Fruit fly (Drosophila melanogaster) whole organism, embryonic: ENCODE results near the gene CG44303.

ENCODE experiments used
- CG1024 ChIP-seq: fragments of 200-800 bp; sonication (Bioruptor generic); IDR thresholded peaks from 2 replicates; pipeline ENCODE4 v1.3.6; 2022; ENCODE audit warnings: missing biosample characterization, missing genetic modification characterization
- CG10321 ChIP-seq: fragments of 200-800 bp; sonication (Bioruptor generic); IDR thresholded peaks from 2 replicates; pipeline ENCODE4 v1.3.6; 2022; ENCODE audit warnings: missing biosample characterization, missing genetic modification characterization
- CG10366 ChIP-seq: fragments of 200-800 bp; sonication (Bioruptor generic); IDR thresholded peaks from 2 replicates; pipeline ENCODE4 v1.3.6; 2022; ENCODE audit warnings: missing biosample characterization, missing genetic modification characterization
- CG10462 ChIP-seq: fragments of 200-800 bp; sonication (Bioruptor generic); optimal IDR thresholded peaks from 2 replicates; lab custom pipeline; 2016; ENCODE audit warnings: missing biosample characterization, missing genetic modification characterization
- CG11504 ChIP-seq: fragments of 200-800 bp; sonication (Bioruptor generic); optimal IDR thresholded peaks from 3 replicates; lab custom pipeline; 2019; ENCODE audit warnings: missing biosample characterization, mild to moderate bottlenecking, missing genetic modification characterization, moderate library complexity
- CG12104 ChIP-seq: fragments of 200-800 bp; sonication (Bioruptor generic); optimal IDR thresholded peaks from 3 replicates; lab custom pipeline; 2016; ENCODE audit warnings: missing biosample characterization, missing genetic modification characterization
- CG12659 ChIP-seq: fragments of 200-800 bp; sonication (Bioruptor generic); optimal IDR thresholded peaks from 3 replicates; lab custom pipeline; 2017; ENCODE audit warnings: mild to moderate bottlenecking, missing biosample characterization, missing genetic modification reagents, missing genetic modification characterization
- CG13287 ChIP-seq: fragments of 200-800 bp; sonication (Bioruptor generic); IDR thresholded peaks from 2 replicates; pipeline ENCODE4 v1.3.6; 2022; ENCODE audit warnings: missing biosample characterization, missing genetic modification characterization; ENCODE audit not compliant: partially characterized antibody
- CG13894 ChIP-seq: fragments of 200-800 bp; sonication (Bioruptor generic); optimal IDR thresholded peaks from 3 replicates; lab custom pipeline; 2018; ENCODE audit warnings: missing biosample characterization, mild to moderate bottlenecking, missing genetic modification characterization, moderate library complexity
- CG14441 ChIP-seq: fragments of 200-800 bp; sonication (Bioruptor generic); IDR thresholded peaks from 2 replicates; pipeline ENCODE4 v1.3.6; 2022; ENCODE audit warnings: missing biosample characterization, missing genetic modification characterization
- CG15073 ChIP-seq: fragments of 200-800 bp; sonication (Bioruptor generic); optimal IDR thresholded peaks from 2 replicates; lab custom pipeline; 2016; ENCODE audit warnings: missing biosample characterization, missing genetic modification characterization
- CG15479 ChIP-seq: fragments of 200-800 bp; sonication (Bioruptor generic); optimal IDR thresholded peaks from 3 replicates; lab custom pipeline; 2019; ENCODE audit warnings: missing biosample characterization, mild to moderate bottlenecking, missing genetic modification characterization, moderate library complexity
- CG16815 ChIP-seq: fragments of 200-800 bp; sonication (Bioruptor generic); optimal IDR thresholded peaks from 3 replicates; lab custom pipeline; 2017; ENCODE audit warnings: missing biosample characterization, mild to moderate bottlenecking, missing genetic modification characterization
- CG17385 ChIP-seq: fragments of 200-800 bp; sonication (Bioruptor generic); optimal IDR thresholded peaks from 3 replicates; lab custom pipeline; 2018; ENCODE audit warnings: missing biosample characterization, mild to moderate bottlenecking, missing genetic modification characterization
- CG17568 ChIP-seq: fragments of 200-800 bp; sonication (Bioruptor generic); optimal IDR thresholded peaks from 2 replicates; lab custom pipeline; 2018; ENCODE audit warnings: missing biosample characterization, mild to moderate bottlenecking, missing genetic modification characterization, moderate library complexity
- CG31365 ChIP-seq: fragments of 200-800 bp; sonication (Bioruptor generic); optimal IDR thresholded peaks from 2 replicates; lab custom pipeline; 2018; ENCODE audit warnings: missing biosample characterization, mild to moderate bottlenecking, missing genetic modification characterization
- CG32767 ChIP-seq: fragments of 200-800 bp; sonication (Bioruptor generic); IDR thresholded peaks from 2 replicates; pipeline ENCODE4 v1.3.6; 2022; ENCODE audit warnings: missing biosample characterization, missing genetic modification characterization
- CG34422 ChIP-seq: fragments of 200-800 bp; sonication (Bioruptor generic); IDR thresholded peaks from 3 replicates; pipeline ENCODE4 v1.3.6; 2022; ENCODE audit warnings: missing biosample characterization, missing genetic modification characterization
- CG4360 ChIP-seq: fragments of 200-800 bp; sonication (Bioruptor generic); IDR thresholded peaks from 2 replicates; pipeline ENCODE4 v1.3.6; 2022; ENCODE audit warnings: missing biosample characterization, missing genetic modification characterization
- CG5953 ChIP-seq: fragments of 200-800 bp; sonication (Bioruptor generic); IDR thresholded peaks from 2 replicates; pipeline ENCODE4 v1.3.6; 2022; ENCODE audit warnings: missing biosample characterization, missing genetic modification characterization
- CG6175 ChIP-seq: fragments of 200-800 bp; sonication (Bioruptor generic); IDR thresholded peaks from 3 replicates; pipeline ENCODE4 v1.3.6; 2022; ENCODE audit warnings: missing biosample characterization, missing genetic modification characterization
- CG6254 ChIP-seq: fragments of 200-800 bp; sonication (Bioruptor generic); optimal IDR thresholded peaks from 3 replicates; lab custom pipeline; 2017; ENCODE audit warnings: mild to moderate bottlenecking, missing biosample characterization, missing genetic modification reagents, missing genetic modification characterization
- CG7372 ChIP-seq: fragments of 200-800 bp; sonication (Bioruptor generic); IDR thresholded peaks from 2 replicates; pipeline ENCODE4 v1.3.6; 2022; ENCODE audit warnings: missing biosample characterization, missing genetic modification characterization
- CG7963 ChIP-seq: fragments of 200-800 bp; sonication (Bioruptor generic); IDR thresholded peaks from 3 replicates; pipeline ENCODE4 v1.3.6; 2022; ENCODE audit warnings: missing biosample characterization, missing genetic modification characterization; ENCODE audit not compliant: partially characterized antibody
- Dp ChIP-seq: fragments of 200-800 bp; sonication (Bioruptor generic); optimal IDR thresholded peaks from 2 replicates; lab custom pipeline; 2018; ENCODE audit warnings: missing biosample characterization, mild to moderate bottlenecking, missing genetic modification characterization, moderate library complexity
- Elba2 ChIP-seq: fragments of 200-800 bp; sonication (Bioruptor generic); optimal IDR thresholded peaks from 3 replicates; lab custom pipeline; 2016; ENCODE audit warnings: missing biosample characterization, missing genetic modification characterization
- H15 ChIP-seq: fragments of 200-800 bp; sonication (Bioruptor generic); IDR thresholded peaks from 3 replicates; pipeline ENCODE4 v1.3.6; 2022; ENCODE audit warnings: missing biosample characterization, missing genetic modification characterization
- Hey ChIP-seq: fragments of 200-800 bp; sonication (Bioruptor generic); optimal IDR thresholded peaks from 3 replicates; lab custom pipeline; 2018; ENCODE audit warnings: missing biosample characterization, mild to moderate bottlenecking, missing genetic modification characterization
- Mes4 ChIP-seq: fragments of 200-800 bp; sonication (Bioruptor generic); optimal IDR thresholded peaks from 2 replicates; lab custom pipeline; 2016; ENCODE audit warnings: missing biosample characterization, missing genetic modification characterization
- NK7.1 ChIP-seq: fragments of 200-800 bp; sonication (Bioruptor generic); optimal IDR thresholded peaks from 3 replicates; lab custom pipeline; 2016; ENCODE audit warnings: missing biosample characterization, missing genetic modification characterization
- abd-A ChIP-seq: fragments of 200-800 bp; sonication (Bioruptor generic); optimal IDR thresholded peaks from 3 replicates; lab custom pipeline; 2019; ENCODE audit warnings: missing biosample characterization, mild to moderate bottlenecking, missing genetic modification characterization, moderate library complexity
- bab2 ChIP-seq: fragments of 200-800 bp; sonication (Bioruptor generic); optimal IDR thresholded peaks from 2 replicates; lab custom pipeline; 2016; ENCODE audit warnings: missing biosample characterization, missing genetic modification characterization
- chm ChIP-seq: fragments of 200-800 bp; sonication (Bioruptor generic); IDR thresholded peaks from 2 replicates; pipeline ENCODE4 v1.3.6; 2022; ENCODE audit warnings: missing biosample characterization, missing genetic modification characterization
- danr ChIP-seq: fragments of 200-800 bp; sonication (Bioruptor generic); IDR thresholded peaks from 2 replicates; pipeline ENCODE4 v1.3.6; 2022; ENCODE audit warnings: missing biosample characterization, missing genetic modification characterization
- gem ChIP-seq: fragments of 200-800 bp; sonication (Bioruptor generic); optimal IDR thresholded peaks from 2 replicates; lab custom pipeline; 2019; ENCODE audit warnings: missing biosample characterization, mild to moderate bottlenecking, missing genetic modification characterization, moderate library complexity
- h ChIP-seq: fragments of >200 bp; optimal IDR thresholded peaks from 2 replicates; lab custom pipeline; 2017
- inv ChIP-seq: fragments of 200-800 bp; sonication (Bioruptor generic); IDR thresholded peaks from 2 replicates; pipeline ENCODE4 v1.3.6; 2022; ENCODE audit warnings: missing biosample characterization, missing genetic modification characterization; ENCODE audit not compliant: partially characterized antibody
- kah ChIP-seq: fragments of 200-800 bp; sonication (Bioruptor generic); optimal IDR thresholded peaks from 2 replicates; lab custom pipeline; 2018; ENCODE audit warnings: missing biosample characterization, mild to moderate bottlenecking, missing genetic modification characterization
- mirr ChIP-seq: fragments of 200-800 bp; sonication (Bioruptor generic); optimal IDR thresholded peaks from 3 replicates; lab custom pipeline; 2018; ENCODE audit warnings: missing biosample characterization, mild to moderate bottlenecking, missing genetic modification characterization
- mld ChIP-seq: fragments of 200-800 bp; sonication (Bioruptor generic); IDR thresholded peaks from 3 replicates; pipeline ENCODE4 v1.3.6; 2022; ENCODE audit warnings: missing biosample characterization, missing genetic modification characterization; ENCODE audit not compliant: partially characterized antibody
- nom ChIP-seq: fragments of 200-800 bp; sonication (Bioruptor generic); optimal IDR thresholded peaks from 2 replicates; lab custom pipeline; 2017; ENCODE audit warnings: missing biosample characterization, missing genetic modification characterization, mild to moderate bottlenecking, moderate library complexity, missing genetic modification reagents
- org-1 ChIP-seq: fragments of 200-800 bp; sonication (Bioruptor generic); optimal IDR thresholded peaks from 2 replicates; lab custom pipeline; 2017; ENCODE audit warnings: missing biosample characterization, missing genetic modification characterization
- phol ChIP-seq: fragments of 200-800 bp; sonication (Bioruptor generic); optimal IDR thresholded peaks from 3 replicates; lab custom pipeline; 2018; ENCODE audit warnings: missing biosample characterization, mild to moderate bottlenecking, missing genetic modification characterization, moderate library complexity
- pzg ChIP-seq: fragments of 200-800 bp; sonication (Bioruptor generic); optimal IDR thresholded peaks from 3 replicates; lab custom pipeline; 2018; ENCODE audit warnings: missing biosample characterization, mild to moderate bottlenecking, missing genetic modification characterization, moderate library complexity
- ro ChIP-seq: fragments of 200-800 bp; sonication (Bioruptor generic); IDR thresholded peaks from 2 replicates; pipeline ENCODE4 v1.3.6; 2022; ENCODE audit warnings: missing biosample characterization, missing genetic modification characterization
- row ChIP-seq: fragments of 200-800 bp; sonication (Bioruptor generic); IDR thresholded peaks from 3 replicates; pipeline ENCODE4 v1.3.6; 2022; ENCODE audit warnings: missing biosample characterization, missing genetic modification characterization
- salm ChIP-seq: fragments of 200-800 bp; sonication (Bioruptor generic); optimal IDR thresholded peaks from 2 replicates; lab custom pipeline; 2018; ENCODE audit warnings: missing biosample characterization, mild to moderate bottlenecking, missing genetic modification characterization
- seq ChIP-seq: fragments of 200-800 bp; sonication (Bioruptor generic); IDR thresholded peaks from 2 replicates; pipeline ENCODE4 v1.3.6; 2022; ENCODE audit warnings: missing biosample characterization, missing genetic modification characterization
- shn ChIP-seq: fragments of 200-800 bp; sonication (Bioruptor generic); optimal IDR thresholded peaks from 3 replicates; lab custom pipeline; 2016; ENCODE audit warnings: missing biosample characterization, missing genetic modification characterization
- sr ChIP-seq: fragments of 200-800 bp; sonication (Bioruptor generic); IDR thresholded peaks from 3 replicates; pipeline ENCODE4 v1.3.6; 2022; ENCODE audit warnings: missing biosample characterization, missing genetic modification characterization
- zfh1 ChIP-seq: fragments of 200-800 bp; sonication (Bioruptor generic); IDR thresholded peaks from 3 replicates; pipeline ENCODE4 v1.3.6; 2022; ENCODE audit warnings: missing biosample characterization, missing genetic modification characterization

Gene CG44303

dm6 chrX:6677826-6678489 lies 9.3 kb downstream of the CG44303 start, which contains the start of gene Fum1 (continued):
- TF ChIP-seq CG13287 (GFP tag; lab: Robert Waterston, UW) (peak; percentile 94), bab2 (GFP tag; lab: Kevin White, UChicago) (no peak), abd-A (tag; lab: Kevin White, UChicago) (no peak), salm (tag; lab: Kevin White, UChicago) (no peak), H15 (no peak), CG31365 (tag; lab: Kevin White, UChicago) (no peak), mirr (GFP tag; lab: Kevin White, UChicago) (no peak), CG32767 (GFP tag; lab: Robert Waterston, UW) (no peak), CG7372 (GFP tag; lab: Robert Waterston, UW) (no peak), mld (GFP tag; lab: Robert Waterston, UW) (no peak; the same call in 2 of the 3 replicates), CG6254 (GFP tag; lab: Kevin White, UChicago) (no peak), danr (GFP tag; lab: Robert Waterston, UW) (no peak), CG13894 (peak; percentile 40), Dp (GFP tag; lab: Kevin White, UChicago) (peak; percentile 53), CG1024 (GFP tag; lab: Robert Waterston, UW) (no peak), gem (tag; lab: Kevin White, UChicago) (no peak), pzg (GFP tag; lab: Kevin White, UChicago) (peak; percentile 63), CG7963 (GFP tag; lab: Robert Waterston, UW) (peak; percentile 59; the same call in 2 of the 3 replicates), CG15073 (no peak), phol (tag; lab: Kevin White, UChicago) (peak; percentile 34), sr (GFP tag; lab: Robert Waterston, UW) (no peak), CG17385 (GFP tag; lab: Kevin White, UChicago) (no peak), zfh1 (GFP tag; lab: Robert Waterston, UW) (no peak), CG10321 (GFP tag; lab: Robert Waterston, UW) (no peak), kah (GFP tag; lab: Kevin White, UChicago) (no peak), CG6175 (GFP tag; lab: Robert Waterston, UW) (no peak), CG10462 (GFP tag; lab: Kevin White, UChicago) (no peak), org-1 (no peak), CG14441 (GFP tag; lab: Robert Waterston, UW) (no peak), seq (GFP tag; lab: Robert Waterston, UW) (no peak), ro (GFP tag; lab: Robert Waterston, UW) (no peak), chm (no peak), shn (no peak), CG34422 (GFP tag; lab: Robert Waterston, UW) (no peak), CG12659 (peak; percentile 44), CG4360 (GFP tag; lab: Robert Waterston, UW) (peak; percentile 98), CG5953 (GFP tag; lab: Robert Waterston, UW) (no peak), nom (GFP tag; lab: Kevin White, UChicago) (no peak), row (GFP tag; lab: Robert Waterston, UW) (peak; percentile 78), CG10366 (GFP tag; lab: Robert Waterston, UW) (no peak), CG17568 (GFP tag; lab: Kevin White, UChicago) (no peak), Elba2 (no peak), CG11504 (tag; lab: Kevin White, UChicago) (no peak), h (lab: Kevin White, UChicago) (no peak), NK7.1 (no peak), CG15479 (GFP tag; lab: Kevin White, UChicago) (no peak), inv (peak; percentile 78), Hey (tag; lab: Kevin White, UChicago) (no peak), CG12104 (no peak), CG16815 (GFP tag; lab: Kevin White, UChicago) (no peak), Mes4 (no peak)
